Worm (Caenorhabditis elegans) whole organism, L4/young adult: Measurements from ENCODE around the gene F13B12.2.

Source experiments
- W03F9.2 ChIP-seq: fragments of 150-350 bp; optimal IDR thresholded peaks from 2 replicates; lab custom pipeline; 2014; ENCODE audit warnings: missing biosample characterization, missing genetic modification characterization
- dao-5 ChIP-seq: sonication (generic microtip); optimal IDR thresholded peaks from 2 replicates; lab custom pipeline; 2016; ENCODE audit warnings: missing genotype, missing genetic modification characterization, moderate library complexity, missing compliant biosample characterization
- him-1 ChIP-seq: sonication (generic microtip); optimal IDR thresholded peaks from 2 replicates; lab custom pipeline; 2016; ENCODE audit warnings: missing genotype, missing genetic modification reagents, missing genetic modification characterization, missing compliant biosample characterization

- TF ChIP-seq him-1 (tag; lab: Kevin White, UChicago) (no peak), W03F9.2 (tag; lab: Kevin White, UChicago) (no peak), dao-5 (tag; lab: Kevin White, UChicago) (no peak)
Measured at ce11 chrIV:10467347-10467746, 38.4 kb upstream of the F13B12.2 start.
